Fruit fly (Drosophila melanogaster): ENCODE data around the gene CG5397.

The CG5397 gene

DNA sequence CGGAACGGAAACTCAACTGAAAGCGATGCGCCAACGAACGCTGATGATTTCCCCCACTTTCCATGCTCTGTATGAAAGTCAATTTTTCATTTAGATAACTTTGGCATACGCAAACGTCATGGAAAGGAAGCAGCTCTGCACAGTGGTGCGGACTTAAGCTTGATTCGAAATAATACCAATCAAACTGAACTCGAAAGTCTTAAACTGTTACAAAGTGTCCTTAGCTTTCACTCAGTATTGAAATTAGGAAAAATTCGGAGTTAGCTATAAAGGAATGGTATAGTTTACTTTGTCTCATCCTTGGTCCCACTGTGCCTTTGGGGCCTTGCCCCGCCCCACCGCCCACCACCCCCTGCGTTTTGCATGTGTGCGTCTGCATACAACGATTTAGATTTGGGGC, 32.4 kb upstream of the CG5397 start (continued):
- TF ChIP-seq CG18599 (GFP tag; optimal IDR thresholded peaks at IDR 0.05) (peak; percentile 77), CG15601 (tag; optimal IDR thresholded peaks at IDR 0.05) (peak; percentile 2), ac (GFP tag; optimal IDR thresholded peaks at IDR 0.05) (no peak), dpn (GFP tag; optimal IDR thresholded peaks at IDR 0.05) (peak; percentile 16 to 50), CG4404 (GFP tag; IDR thresholded peaks at IDR 0.05) (no peak), CG10147 (GFP tag; optimal IDR thresholded peaks at IDR 0.05) (no peak), H15 (GFP tag; IDR thresholded peaks at IDR 0.05) (peak; percentile 63; the same call in 1 of the 3 replicates), Dref (GFP tag; IDR thresholded peaks at IDR 0.05) (no peak), NK7.1 (GFP tag; optimal IDR thresholded peaks at IDR 0.05) (no peak), B-H1 (GFP tag; IDR thresholded peaks at IDR 0.05) (peak; percentile 42), gsb-n (tag; optimal IDR thresholded peaks at IDR 0.05) (no peak), HLH54F (GFP tag; optimal IDR thresholded peaks at IDR 0.05) (no peak), Ets65A (GFP tag) (peak; percentile 82), salm (tag; optimal IDR thresholded peaks at IDR 0.05) (no peak), ab (GFP tag; optimal IDR thresholded peaks at IDR 0.05) (no peak), unpg (GFP tag; optimal IDR thresholded peaks at IDR 0.05) (peak; percentile 26), Ada2b (GFP tag; IDR thresholded peaks at IDR 0.05) (peak; percentile 78), row (GFP tag; IDR thresholded peaks at IDR 0.05) (peak; percentile 77; the same call in 2 of the 3 replicates), CG9609 (GFP tag; optimal IDR thresholded peaks at IDR 0.05) (peak; percentile 2), CG2116 (GFP tag; optimal IDR thresholded peaks at IDR 0.05) (no peak), CG1602 (GFP tag; optimal IDR thresholded peaks at IDR 0.05) (peak; percentile 13), sr (GFP tag; IDR thresholded peaks at IDR 0.05) (no peak), Eip74EF (GFP tag; optimal IDR thresholded peaks at IDR 0.05) (no peak), CG32772 (GFP tag; IDR thresholded peaks at IDR 0.05) (peak; percentile 52), Oli (tag; optimal IDR thresholded peaks at IDR 0.05) (peak; percentile 42), Taf1 (GFP tag; IDR thresholded peaks at IDR 0.05) (peak; percentile 64), Fer1 (GFP tag; optimal IDR thresholded peaks at IDR 0.05) (peak; percentile 57), inv (GFP tag; IDR thresholded peaks at IDR 0.05; ENCODE audit: partially characterized antibody) (no peak), CG8089 (GFP tag; optimal IDR thresholded peaks at IDR 0.05) (no peak), fu2 (GFP tag; optimal IDR thresholded peaks at IDR 0.05) (no peak), psq (GFP tag; optimal IDR thresholded peaks at IDR 0.05) (no peak), da (GFP tag; optimal IDR thresholded peaks at IDR 0.05) (no peak), HLH3B (GFP tag; IDR thresholded peaks at IDR 0.05) (peak; percentile 69), luna (GFP tag; optimal IDR thresholded peaks at IDR 0.05) (no peak), CG1832 (GFP tag; optimal IDR thresholded peaks at IDR 0.05) (no peak), dati (GFP tag; IDR thresholded peaks at IDR 0.05) (no peak), Mes4 (GFP tag; optimal IDR thresholded peaks at IDR 0.05) (no peak), schlank (tag; optimal IDR thresholded peaks at IDR 0.05) (no peak), Rx (GFP tag; IDR thresholded peaks at IDR 0.05) (peak; percentile 72), tll (GFP tag; optimal IDR thresholded peaks at IDR 0.05) (no peak), Dll (GFP tag; IDR thresholded peaks at IDR 0.05; ENCODE audit: partially characterized antibody) (no peak), fd3F (GFP tag; optimal IDR thresholded peaks at IDR 0.05) (no peak), dimm (GFP tag; IDR thresholded peaks at IDR 0.05) (0 out of 2 replicates have a peak, but pooled peaks have one; percentile 28), pho (GFP tag; optimal IDR thresholded peaks at IDR 0.05) (peak; percentile 12), zen (tag; optimal IDR thresholded peaks at IDR 0.05) (no peak), CG13287 (GFP tag; IDR thresholded peaks at IDR 0.05; ENCODE audit: partially characterized antibody) (no peak), run (tag; optimal IDR thresholded peaks at IDR 0.05) (no peak), Six4 (GFP tag; optimal IDR thresholded peaks at IDR 0.05) (no peak), CG17802 (tag; optimal IDR thresholded peaks at IDR 0.05) (no peak), CG15073 (GFP tag; optimal IDR thresholded peaks at IDR 0.05) (no peak), lilli (GFP tag; optimal IDR thresholded peaks at IDR 0.05) (peak; percentile 29), CG10979 (tag; optimal IDR thresholded peaks at IDR 0.05) (no peak)
